Fruit fly (Drosophila melanogaster) S2 (cell line): ENCODE results near the gene FoxL1.

Experiments used
- CG8478 ChIP-seq: fragments of >200 bp; optimal IDR thresholded peaks from 2 replicates; lab custom pipeline; 2018
- CTCF ChIP-seq, 2 experiments: fragments of >200 bp; optimal IDR thresholded peaks; 2 replicates each; lab custom pipeline; 2018

dm6 chr3L:4016754-4017153 lies 1.9 kb upstream of the FoxL1 start:
- no peak for TF ChIP-seq CTCF (optimal IDR thresholded peaks at IDR 0.05; lab: Kevin White, UChicago)
- no peak for TF ChIP-seq CG8478 (lab: Kevin White, UChicago)
